Fruit fly (Drosophila melanogaster): ENCODE measurements around the gene Psa.

Psa gene

DNA sequence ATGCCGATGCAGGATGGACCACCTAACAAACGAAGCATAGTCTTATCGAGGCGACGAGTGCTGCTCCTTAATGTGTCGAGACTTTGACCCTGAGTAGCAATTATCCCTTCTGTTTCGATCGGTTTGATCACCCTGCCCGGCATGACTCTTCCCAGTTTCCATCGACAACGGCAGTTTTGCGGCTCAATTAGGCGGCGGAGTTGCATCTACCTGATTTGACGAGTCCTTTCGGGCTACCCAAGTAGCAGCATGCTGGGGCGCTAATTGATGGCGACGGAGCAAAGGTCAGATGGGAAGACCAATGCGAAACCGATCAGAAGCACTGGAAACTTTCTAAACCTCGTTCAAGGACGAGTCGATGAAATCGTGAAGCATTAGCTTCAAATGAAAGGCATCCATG, 31.6 kb upstream of the Psa start:
- no peak for TF ChIP-seq CG7101 (tag; optimal IDR thresholded peaks at IDR 0.05)
- no peak for TF ChIP-seq cnc (optimal IDR thresholded peaks at IDR 0.05)
- TF ChIP-seq toe (GFP tag; optimal IDR thresholded peaks at IDR 0.05): no peak
- no peak for TF ChIP-seq kay (GFP tag; ENCODE audit: borderline replicate concordance)
- no peak for TF ChIP-seq CG11617 (GFP tag; optimal IDR thresholded peaks at IDR 0.05)
- no peak for TF ChIP-seq CG14711 (tag; optimal IDR thresholded peaks at IDR 0.05)
- TF ChIP-seq pad (GFP tag; optimal IDR thresholded peaks at IDR 0.05): no peak
- TF ChIP-seq bab1 (GFP tag; optimal IDR thresholded peaks at IDR 0.05): no peak
- no peak for TF ChIP-seq ovo (GFP tag; optimal IDR thresholded peaks at IDR 0.05)
- no peak for TF ChIP-seq Clk (GFP tag; optimal IDR thresholded peaks at IDR 0.05)
- no peak for TF ChIP-seq CG1620 (GFP tag; optimal IDR thresholded peaks at IDR 0.05)
- TF ChIP-seq Mnt (GFP tag; optimal IDR thresholded peaks at IDR 0.05): no peak
- no peak for TF ChIP-seq CG33017 (tag; optimal IDR thresholded peaks at IDR 0.05)
- no peak for TF ChIP-seq Hr96 (GFP tag; optimal IDR thresholded peaks at IDR 0.05)
- TF ChIP-seq tj (GFP tag; optimal IDR thresholded peaks at IDR 0.05): no peak
- TF ChIP-seq CG12768 (GFP tag; optimal IDR thresholded peaks at IDR 0.05): no peak
- TF ChIP-seq CG5204 (GFP tag; optimal IDR thresholded peaks at IDR 0.05): no peak
- no peak for TF ChIP-seq cic (GFP tag; optimal IDR thresholded peaks at IDR 0.05)
- no peak for TF ChIP-seq Crg-1 (GFP tag; optimal IDR thresholded peaks at IDR 0.05)

DNA sequence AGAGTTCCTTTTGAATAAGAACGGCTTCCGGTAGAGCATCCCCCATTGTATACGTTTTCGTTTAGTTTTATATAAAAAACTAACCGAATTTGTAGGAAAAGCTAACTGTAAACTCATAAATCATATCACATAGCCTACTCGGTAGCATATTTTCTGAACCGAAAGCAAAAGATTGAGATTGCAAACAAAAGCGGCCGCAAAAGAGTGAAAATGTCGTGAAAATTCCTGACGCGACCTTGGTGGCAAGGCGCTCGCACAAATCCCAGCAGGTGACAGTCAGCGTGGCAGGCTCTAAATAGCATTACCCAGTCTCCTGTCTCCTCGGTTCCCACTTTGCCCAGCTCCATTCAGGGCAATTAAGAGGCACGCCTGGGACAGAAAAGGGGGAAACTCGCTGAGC, 30.7 kb upstream of the Psa start, which contains the start of gene Naa30B:
Gene Naa30B (minus strand): TSS at position 101 of the 400 bp plus-strand sequence.
- TF ChIP-seq Clk (GFP tag; optimal IDR thresholded peaks at IDR 0.05): no peak
- no peak for TF ChIP-seq CG14711 (tag; optimal IDR thresholded peaks at IDR 0.05)
- TF ChIP-seq cnc (optimal IDR thresholded peaks at IDR 0.05): no peak
- TF ChIP-seq CG11617 (GFP tag; optimal IDR thresholded peaks at IDR 0.05): no peak
- TF ChIP-seq pad (GFP tag; optimal IDR thresholded peaks at IDR 0.05): no peak
- TF ChIP-seq tj (GFP tag; optimal IDR thresholded peaks at IDR 0.05): no peak
- TF ChIP-seq Mnt (GFP tag; optimal IDR thresholded peaks at IDR 0.05): no peak
- TF ChIP-seq toe (GFP tag; optimal IDR thresholded peaks at IDR 0.05): no peak
- TF ChIP-seq bab1 (GFP tag; optimal IDR thresholded peaks at IDR 0.05): no peak
- TF ChIP-seq Hr96 (GFP tag; optimal IDR thresholded peaks at IDR 0.05): no peak
- no peak for TF ChIP-seq CG7045 (GFP tag; optimal IDR thresholded peaks at IDR 0.05)
- no peak for TF ChIP-seq Crg-1 (GFP tag; optimal IDR thresholded peaks at IDR 0.05)
- no peak for TF ChIP-seq CG1620 (GFP tag; optimal IDR thresholded peaks at IDR 0.05)
- TF ChIP-seq CG5204 (GFP tag; optimal IDR thresholded peaks at IDR 0.05): no peak
- TF ChIP-seq CG12768 (GFP tag; optimal IDR thresholded peaks at IDR 0.05): no peak
- TF ChIP-seq cic (GFP tag; optimal IDR thresholded peaks at IDR 0.05): no peak
- no peak for TF ChIP-seq ovo (GFP tag; optimal IDR thresholded peaks at IDR 0.05)

dm6 chr3L:1475157-1475556, 27.5 kb upstream of the Psa start, which contains the start of gene Ptp61F:
Ptp61F (minus strand) TSS chr3L:1475257.
- no peak for TF ChIP-seq CG1620 (GFP tag; optimal IDR thresholded peaks at IDR 0.05)
- no peak for TF ChIP-seq CG14711 (tag; optimal IDR thresholded peaks at IDR 0.05)
- no peak for TF ChIP-seq toe (GFP tag; optimal IDR thresholded peaks at IDR 0.05)
- TF ChIP-seq Hr96 (GFP tag; optimal IDR thresholded peaks at IDR 0.05): no peak
- TF ChIP-seq CG7045 (GFP tag; optimal IDR thresholded peaks at IDR 0.05): no peak

DNA sequence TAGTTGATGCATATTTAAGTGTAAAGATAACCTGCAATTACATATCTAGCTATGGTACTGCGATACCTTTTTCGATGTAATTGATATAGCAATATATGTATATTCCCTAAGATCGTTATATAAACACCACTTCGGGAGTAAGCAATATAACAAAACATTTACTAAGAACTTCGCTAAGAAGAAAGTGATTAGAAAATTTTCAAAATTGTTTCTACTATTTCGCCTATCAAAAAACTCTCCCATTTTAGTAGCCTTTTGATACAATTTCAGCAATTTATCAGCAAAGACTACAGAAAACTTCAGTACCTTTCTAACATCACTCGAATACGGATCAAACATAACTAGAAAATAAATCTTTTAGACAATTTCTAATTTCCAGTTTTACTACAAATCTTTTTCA, 25.3 kb upstream of the Psa start, which contains the start of gene robl62A:
Gene robl62A (plus strand): TSS at position 301 of the 400 bp plus-strand sequence.
- TF ChIP-seq CG11617 (GFP tag; optimal IDR thresholded peaks at IDR 0.05): no peak
- no peak for TF ChIP-seq CG14711 (tag; optimal IDR thresholded peaks at IDR 0.05)
- TF ChIP-seq toe (GFP tag; optimal IDR thresholded peaks at IDR 0.05): no peak
- no peak for TF ChIP-seq CG7101 (tag; optimal IDR thresholded peaks at IDR 0.05)
- no peak for TF ChIP-seq Clk (GFP tag; optimal IDR thresholded peaks at IDR 0.05)
- TF ChIP-seq bab1 (GFP tag; optimal IDR thresholded peaks at IDR 0.05): no peak
- no peak for TF ChIP-seq cic (GFP tag; optimal IDR thresholded peaks at IDR 0.05)

DNA sequence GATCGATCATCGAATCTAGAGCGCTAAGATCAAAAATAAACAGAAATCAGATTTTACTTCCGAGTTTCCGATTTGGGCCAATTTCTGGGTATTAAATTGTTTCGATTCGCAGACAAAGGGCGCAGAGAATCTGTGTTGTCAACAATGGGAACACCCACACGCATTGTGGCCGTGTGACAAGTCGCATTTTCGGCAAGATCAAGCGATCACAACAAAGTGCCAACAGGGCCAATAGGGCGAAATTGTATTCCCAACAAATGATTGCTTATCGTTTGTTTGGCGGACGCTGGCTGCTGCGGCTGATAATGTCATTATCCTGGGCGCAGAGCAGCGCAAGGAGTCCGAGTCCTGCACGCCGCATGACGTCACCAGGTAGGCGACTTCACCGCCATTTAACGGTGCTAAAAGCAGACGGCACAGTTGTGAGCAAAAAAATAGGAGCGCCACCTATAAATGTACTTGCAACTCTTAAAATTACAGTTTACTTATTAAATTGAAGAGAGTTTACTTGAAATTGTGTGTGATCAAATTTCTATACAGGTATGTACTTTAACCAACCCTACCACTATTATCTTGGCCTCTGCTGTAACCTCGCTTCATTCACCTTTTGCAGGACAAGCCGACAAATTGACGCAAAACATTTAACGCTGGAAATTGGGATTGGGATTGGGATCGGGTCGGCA, 23.5 kb upstream of the Psa start:
- TF ChIP-seq CG11617 (GFP tag; optimal IDR thresholded peaks at IDR 0.05): no peak
- no peak for TF ChIP-seq CG1620 (GFP tag; optimal IDR thresholded peaks at IDR 0.05)
- TF ChIP-seq CG14711 (tag; optimal IDR thresholded peaks at IDR 0.05): no peak
- peak; percentile 55 for TF ChIP-seq bab1 (GFP tag; optimal IDR thresholded peaks at IDR 0.05)
- no peak for TF ChIP-seq kay (GFP tag; ENCODE audit: borderline replicate concordance)
- no peak for TF ChIP-seq ovo (GFP tag; optimal IDR thresholded peaks at IDR 0.05)

- TF ChIP-seq CG5204 (GFP tag; optimal IDR thresholded peaks at IDR 0.05): no peak
- TF ChIP-seq Clk (GFP tag; optimal IDR thresholded peaks at IDR 0.05): no peak
- TF ChIP-seq ovo (GFP tag; optimal IDR thresholded peaks at IDR 0.05): no peak
- TF ChIP-seq CG7045 (GFP tag; optimal IDR thresholded peaks at IDR 0.05): no peak
- no peak for TF ChIP-seq Hr96 (GFP tag; optimal IDR thresholded peaks at IDR 0.05)
- no peak for TF ChIP-seq CG1620 (GFP tag; optimal IDR thresholded peaks at IDR 0.05)
- no peak for TF ChIP-seq bab1 (GFP tag; optimal IDR thresholded peaks at IDR 0.05)
- no peak for TF ChIP-seq Crg-1 (GFP tag; optimal IDR thresholded peaks at IDR 0.05)
Measured at dm6 chr3L:1484747-1485146, 17.9 kb upstream of the Psa start.

- TF ChIP-seq Hr96 (GFP tag; optimal IDR thresholded peaks at IDR 0.05) (no peak), Mnt (GFP tag; optimal IDR thresholded peaks at IDR 0.05) (peak; percentile 22), CG12768 (GFP tag; optimal IDR thresholded peaks at IDR 0.05) (peak; percentile 25), kay (GFP tag; ENCODE audit: borderline replicate concordance) (peak; percentile 16), CG11617 (GFP tag; optimal IDR thresholded peaks at IDR 0.05) (no peak), pad (GFP tag; optimal IDR thresholded peaks at IDR 0.05) (peak; percentile 57), CG14711 (tag; optimal IDR thresholded peaks at IDR 0.05) (no peak), CG7045 (GFP tag; optimal IDR thresholded peaks at IDR 0.05) (no peak), Clk (GFP tag; optimal IDR thresholded peaks at IDR 0.05) (no peak), toe (GFP tag; optimal IDR thresholded peaks at IDR 0.05) (no peak), CG7101 (tag; optimal IDR thresholded peaks at IDR 0.05) (no peak), CG5204 (GFP tag; optimal IDR thresholded peaks at IDR 0.05) (no peak), cic (GFP tag; optimal IDR thresholded peaks at IDR 0.05) (peak; percentile 86), Crg-1 (GFP tag; optimal IDR thresholded peaks at IDR 0.05) (no peak), ovo (GFP tag; optimal IDR thresholded peaks at IDR 0.05) (no peak), cnc (optimal IDR thresholded peaks at IDR 0.05) (no peak), bab1 (GFP tag; optimal IDR thresholded peaks at IDR 0.05) (peak; percentile 28), CG33017 (tag; optimal IDR thresholded peaks at IDR 0.05) (peak; percentile 5), tj (GFP tag; optimal IDR thresholded peaks at IDR 0.05) (peak; percentile 27), CG1620 (GFP tag; optimal IDR thresholded peaks at IDR 0.05) (no peak)
Measured at dm6 chr3L:1488592-1489183, 14.0 kb upstream of the Psa start.

Measured in whole organism, adult.